Worm (Caenorhabditis elegans) whole organism, L4/young adult: ENCODE measurements around the gene grd-16.

Experiments
- W03F9.2 ChIP-seq: fragments of 150-350 bp; optimal IDR thresholded peaks from 2 replicates; lab custom pipeline; 2014; ENCODE audit warnings: missing biosample characterization, missing genetic modification characterization
- him-1 ChIP-seq: sonication (generic microtip); optimal IDR thresholded peaks from 2 replicates; lab custom pipeline; 2016; ENCODE audit warnings: missing genotype, missing genetic modification reagents, missing genetic modification characterization, missing compliant biosample characterization

- no peak for TF ChIP-seq him-1 (tag; lab: Kevin White, UChicago)
- TF ChIP-seq W03F9.2 (tag; lab: Kevin White, UChicago), result no peak
Observed at ce11 chrIV:2470114-2470513, 6.4 kb upstream of the grd-16 start, which contains the start of gene ilys-1.
